Fruit fly (Drosophila melanogaster) whole organism, embryonic: Measurements from ENCODE around the gene TwdlE.

Experiments
- B-H2 ChIP-seq: fragments of 200-800 bp; sonication (Bioruptor generic); optimal IDR thresholded peaks from 2 replicates; lab custom pipeline; 2018; ENCODE audit warnings: missing biosample characterization, mild to moderate bottlenecking, missing genetic modification characterization
- Blimp-1 ChIP-seq: fragments of 200-800 bp; sonication (Bioruptor generic); optimal IDR thresholded peaks from 3 replicates; lab custom pipeline; 2018; ENCODE audit warnings: missing biosample characterization, missing genetic modification characterization, mild to moderate bottlenecking, moderate library complexity, missing genetic modification reagents
- BtbVII ChIP-seq: fragments of 200-800 bp; sonication (Bioruptor generic); optimal IDR thresholded peaks from 3 replicates; lab custom pipeline; 2017; ENCODE audit warnings: missing biosample characterization, mild to moderate bottlenecking, missing genetic modification characterization
- CG10543 ChIP-seq: fragments of 200-800 bp; sonication (Bioruptor generic); optimal IDR thresholded peaks from 3 replicates; lab custom pipeline; 2017; ENCODE audit warnings: missing biosample characterization, mild to moderate bottlenecking, missing genetic modification characterization, moderate library complexity
- CG12299 ChIP-seq: fragments of 200-800 bp; sonication (Bioruptor generic); optimal IDR thresholded peaks from 2 replicates; lab custom pipeline; 2018; ENCODE audit warnings: missing biosample characterization, mild to moderate bottlenecking, missing genetic modification characterization
- CG12769 ChIP-seq: fragments of 200-800 bp; sonication (Bioruptor generic); optimal IDR thresholded peaks from 2 replicates; lab custom pipeline; 2019; ENCODE audit warnings: missing biosample characterization, mild to moderate bottlenecking, missing genetic modification characterization, moderate library complexity
- CG14965 ChIP-seq: fragments of 200-800 bp; sonication (Bioruptor generic); optimal IDR thresholded peaks from 2 replicates; lab custom pipeline; 2016; ENCODE audit warnings: missing biosample characterization, missing genetic modification characterization, borderline replicate concordance
- CG1603 ChIP-seq: fragments of 200-800 bp; sonication (Bioruptor generic); optimal IDR thresholded peaks from 2 replicates; lab custom pipeline; 2019; ENCODE audit warnings: missing biosample characterization, mild to moderate bottlenecking, missing genetic modification characterization, moderate library complexity
- CG16813 ChIP-seq: fragments of 200-800 bp; sonication (Bioruptor generic); IDR thresholded peaks from 3 replicates; pipeline ENCODE4 v1.3.6; 2022; ENCODE audit warnings: missing biosample characterization, missing genetic modification characterization; ENCODE audit not compliant: partially characterized antibody
- CG17568 ChIP-seq: fragments of 200-800 bp; sonication (Bioruptor generic); optimal IDR thresholded peaks from 2 replicates; lab custom pipeline; 2018; ENCODE audit warnings: missing biosample characterization, mild to moderate bottlenecking, missing genetic modification characterization, moderate library complexity
- CG1792 ChIP-seq: fragments of 200-800 bp; sonication (Bioruptor generic); optimal IDR thresholded peaks from 2 replicates; lab custom pipeline; 2016; ENCODE audit warnings: missing biosample characterization, missing genetic modification characterization
- CG18262 ChIP-seq: fragments of 200-800 bp; optimal IDR thresholded peaks from 3 replicates; lab custom pipeline; 2019; ENCODE audit warnings: missing biosample characterization, mild to moderate bottlenecking, missing genetic modification characterization, moderate library complexity
- CG18764 ChIP-seq: fragments of 200-800 bp; sonication (Bioruptor generic); optimal IDR thresholded peaks from 3 replicates; lab custom pipeline; 2016; ENCODE audit warnings: missing biosample characterization, missing genetic modification characterization
- CG30020 ChIP-seq: fragments of 200-800 bp; optimal IDR thresholded peaks from 2 replicates; lab custom pipeline; 2019; ENCODE audit warnings: missing biosample characterization, mild to moderate bottlenecking, missing genetic modification characterization, moderate library complexity
- CG3163 ChIP-seq: fragments of 200-800 bp; sonication (Bioruptor generic); optimal IDR thresholded peaks from 3 replicates; lab custom pipeline; 2016; ENCODE audit warnings: missing biosample characterization, missing genetic modification characterization
- CG34224 ChIP-seq: fragments of 200-800 bp; sonication (Bioruptor generic); IDR thresholded peaks from 3 replicates; pipeline ENCODE4 v1.3.6; 2022; ENCODE audit warnings: missing biosample characterization, missing genetic modification characterization; ENCODE audit not compliant: partially characterized antibody
- CG6791 ChIP-seq: fragments of 200-800 bp; sonication (Bioruptor generic); IDR thresholded peaks from 3 replicates; pipeline ENCODE4 v1.3.6; 2022; ENCODE audit warnings: missing biosample characterization, missing genetic modification characterization; ENCODE audit not compliant: partially characterized antibody
- CG6854 ChIP-seq: fragments of 200-800 bp; sonication (Bioruptor generic); optimal IDR thresholded peaks from 3 replicates; lab custom pipeline; 2017; ENCODE audit warnings: missing biosample characterization, mild to moderate bottlenecking, missing genetic modification characterization
- CG8290 ChIP-seq, 3 experiments: fragments of 200-800 bp; sonication (Bioruptor generic); optimal IDR thresholded peaks; 2 replicates each; lab custom pipeline; 2016 to 2019; ENCODE audit warnings: missing biosample characterization in 3 of 3, missing genetic modification characterization in 3 of 3, mild to moderate bottlenecking in 2 of 3, moderate library complexity in 1 of 3
- CHES-1-like ChIP-seq: fragments of 200-800 bp; sonication (Bioruptor generic); optimal IDR thresholded peaks from 2 replicates; lab custom pipeline; 2016; ENCODE audit warnings: missing biosample characterization, missing genetic modification characterization
- Doc3 ChIP-seq: fragments of 200-800 bp; sonication (Bioruptor generic); IDR thresholded peaks from 3 replicates; pipeline ENCODE4 v1.3.6; 2022; ENCODE audit warnings: missing biosample characterization, missing genetic modification characterization; ENCODE audit not compliant: partially characterized antibody
- Elba2 ChIP-seq: fragments of 200-800 bp; sonication (Bioruptor generic); optimal IDR thresholded peaks from 3 replicates; lab custom pipeline; 2016; ENCODE audit warnings: missing biosample characterization, missing genetic modification characterization
- HLH4C ChIP-seq: fragments of 200-800 bp; sonication (Bioruptor generic); IDR thresholded peaks from 3 replicates; pipeline ENCODE4 v1.3.6; 2022; ENCODE audit warnings: missing biosample characterization, missing genetic modification characterization; ENCODE audit not compliant: partially characterized antibody
- HLHmδ ChIP-seq: fragments of 200-800 bp; sonication (Bioruptor generic); optimal IDR thresholded peaks from 2 replicates; lab custom pipeline; 2018; ENCODE audit warnings: missing biosample characterization, mild to moderate bottlenecking, missing genetic modification characterization, moderate library complexity
- Hr78 ChIP-seq, 2 experiments: fragments of 200-800 bp in 1 of 2; fragments of >200 bp in 1 of 2; sonication (Bioruptor generic) in 1 of 2; optimal IDR thresholded peaks; 2 replicates each; lab custom pipeline; 2017 to 2019; ENCODE audit warnings: missing biosample characterization in 2 of 2, missing genetic modification characterization in 2 of 2, mild to moderate bottlenecking in 1 of 2, moderate library complexity in 1 of 2
- MESR4 ChIP-seq: fragments of 200-800 bp; sonication (Bioruptor generic); optimal IDR thresholded peaks from 2 replicates; lab custom pipeline; 2018; ENCODE audit warnings: missing biosample characterization, mild to moderate bottlenecking, missing genetic modification characterization, moderate library complexity
- Med ChIP-seq: fragments of 200-800 bp; sonication (Bioruptor generic); peaks from one replicate; lab custom pipeline; 2016; ENCODE audit warnings: missing biosample characterization, missing genetic modification characterization, mild to moderate bottlenecking, inconsistent platforms, moderate library complexity
- Scr ChIP-seq: fragments of 200-800 bp; sonication (Bioruptor generic); IDR thresholded peaks from 2 replicates; pipeline ENCODE4 v1.3.6; 2022; ENCODE audit warnings: missing biosample characterization, missing genetic modification characterization; ENCODE audit not compliant: partially characterized antibody
- Trl ChIP-seq, 3 experiments: fragments of >200 bp in 2 of 3; fragments of 200-800 bp in 1 of 3; sonication (Bioruptor generic) in 1 of 3; optimal IDR thresholded peaks; 2 replicates in 1 of 3; 3 replicates in 2 of 3; lab custom pipeline; 2016 to 2017; ENCODE audit warnings: missing biosample characterization in 1 of 3, missing genetic modification characterization in 1 of 3
- Xrp1 ChIP-seq: fragments of 200-800 bp; sonication (Bioruptor generic); IDR thresholded peaks from 2 replicates; pipeline ENCODE4 v1.3.6; 2022; ENCODE audit warnings: missing biosample characterization, missing genetic modification characterization
- ara ChIP-seq: fragments of 200-800 bp; sonication (Bioruptor generic); IDR thresholded peaks from 2 replicates; pipeline ENCODE4 v1.3.6; 2022; ENCODE audit warnings: missing biosample characterization, missing genetic modification characterization
- cad ChIP-seq: fragments of >200 bp; optimal IDR thresholded peaks from 2 replicates; lab custom pipeline; 2017; ENCODE audit warnings: missing biosample characterization, missing genetic modification characterization
- chinmo ChIP-seq: fragments of 200-800 bp; sonication (Bioruptor generic); IDR thresholded peaks from 4 replicates; pipeline ENCODE4 v1.3.6; 2022; ENCODE audit warnings: missing biosample characterization, missing genetic modification characterization; ENCODE audit not compliant: partially characterized antibody
- crol ChIP-seq: fragments of 200-800 bp; sonication (Bioruptor generic); IDR thresholded peaks from 2 replicates; pipeline ENCODE4 v1.3.6; 2022; ENCODE audit warnings: missing biosample characterization, missing genetic modification characterization
- ems ChIP-seq: fragments of 200-800 bp; sonication (Bioruptor generic); optimal IDR thresholded peaks from 3 replicates; lab custom pipeline; 2016; ENCODE audit warnings: missing biosample characterization, missing genetic modification characterization
- esg ChIP-seq: fragments of 200-800 bp; sonication (Bioruptor generic); conservative IDR thresholded peaks from 2 replicates; pipeline ENCODE4 v1.3.6; 2022; ENCODE audit warnings: missing biosample characterization, missing genetic modification characterization
- fru ChIP-seq: fragments of >200 bp; optimal IDR thresholded peaks from 2 replicates; lab custom pipeline; 2017
- gsb-n ChIP-seq: fragments of 200-800 bp; sonication (Bioruptor generic); optimal IDR thresholded peaks from 3 replicates; lab custom pipeline; 2018; ENCODE audit warnings: missing biosample characterization, mild to moderate bottlenecking, missing genetic modification characterization
- hbn ChIP-seq: fragments of 200-800 bp; sonication (Bioruptor generic); IDR thresholded peaks from 2 replicates; pipeline ENCODE4 v1.3.6; 2022; ENCODE audit warnings: missing biosample characterization, missing genetic modification characterization; ENCODE audit not compliant: partially characterized antibody
- klu ChIP-seq: fragments of 200-800 bp; sonication (Bioruptor generic); IDR thresholded peaks from 2 replicates; pipeline ENCODE4 v1.3.6; 2022; ENCODE audit warnings: missing biosample characterization, missing genetic modification characterization
- kni ChIP-seq: fragments of 200-800 bp; sonication (Bioruptor generic); optimal IDR thresholded peaks from 3 replicates; lab custom pipeline; 2017; ENCODE audit warnings: mild to moderate bottlenecking, missing biosample characterization, missing genetic modification reagents, missing genetic modification characterization
- lbe ChIP-seq: fragments of 200-800 bp; sonication (Bioruptor generic); optimal IDR thresholded peaks from 2 replicates; lab custom pipeline; 2016; ENCODE audit warnings: missing biosample characterization, mild to moderate bottlenecking, missing genetic modification characterization
- lilli ChIP-seq: fragments of 200-800 bp; sonication (Bioruptor generic); optimal IDR thresholded peaks from 3 replicates; lab custom pipeline; 2016; ENCODE audit warnings: missing biosample characterization, missing genetic modification characterization
- nom ChIP-seq: fragments of 200-800 bp; sonication (Bioruptor generic); optimal IDR thresholded peaks from 2 replicates; lab custom pipeline; 2017; ENCODE audit warnings: missing biosample characterization, missing genetic modification characterization, mild to moderate bottlenecking, moderate library complexity, missing genetic modification reagents
- oc ChIP-seq: fragments of 200-800 bp; sonication (Bioruptor generic); optimal IDR thresholded peaks from 2 replicates; lab custom pipeline; 2018; ENCODE audit warnings: missing biosample characterization, mild to moderate bottlenecking, missing genetic modification characterization, moderate library complexity
- org-1 ChIP-seq: fragments of 200-800 bp; sonication (Bioruptor generic); optimal IDR thresholded peaks from 2 replicates; lab custom pipeline; 2017; ENCODE audit warnings: missing biosample characterization, missing genetic modification characterization
- sna ChIP-seq: fragments of 200-800 bp; sonication (Bioruptor generic); IDR thresholded peaks from 2 replicates; pipeline ENCODE4 v1.3.6; 2022; ENCODE audit warnings: missing biosample characterization, missing genetic modification characterization; ENCODE audit not compliant: partially characterized antibody
- zfh1 ChIP-seq: fragments of 200-800 bp; sonication (Bioruptor generic); IDR thresholded peaks from 3 replicates; pipeline ENCODE4 v1.3.6; 2022; ENCODE audit warnings: missing biosample characterization, missing genetic modification characterization

TwdlE gene

DNA sequence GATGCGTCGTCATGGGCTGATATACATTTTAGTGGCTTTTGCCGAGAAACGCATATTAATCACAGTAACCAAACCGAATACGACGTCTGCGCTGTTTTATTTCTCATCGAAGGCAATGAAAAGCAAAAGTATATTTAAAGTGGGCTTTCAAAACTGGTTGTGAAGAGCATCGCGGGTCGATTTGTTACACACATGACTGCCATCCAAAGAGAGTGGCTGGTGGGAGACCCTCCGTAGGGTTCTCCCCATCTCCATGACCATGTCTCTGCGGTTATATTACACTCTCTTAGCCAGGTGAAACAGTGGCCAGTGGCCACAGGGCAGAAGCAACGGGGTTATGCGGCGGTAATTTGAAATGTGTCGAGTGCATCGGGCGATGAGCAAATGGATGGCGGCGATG is 19.8 kb upstream of the TwdlE start:
- TF ChIP-seq CG18262 (tag; lab: Kevin White, UChicago) (no peak), Hr78 (GFP tag; optimal IDR thresholded peaks at IDR 0.05; lab: Kevin White, UChicago) (peak in 1 of 2 experiments; percentile 36), ems (no peak), org-1 (GFP tag; lab: Kevin White, UChicago) (no peak), BtbVII (GFP tag; lab: Kevin White, UChicago) (no peak), CG1603 (tag; lab: Kevin White, UChicago) (no peak), cad (no peak), ara (GFP tag; lab: Robert Waterston, UW) (no peak), CG30020 (tag; lab: Kevin White, UChicago) (no peak), HLHmδ (peak; percentile 0), CG18764 (GFP tag; lab: Kevin White, UChicago) (no peak), B-H2 (no peak), hbn (GFP tag; lab: Robert Waterston, UW) (no peak), chinmo (GFP tag; lab: Robert Waterston, UW) (peak; percentile 80; the same call in 2 of the 4 replicates), sna (GFP tag; lab: Robert Waterston, UW) (no peak), CG6854 (GFP tag; lab: Kevin White, UChicago) (no peak), CG10543 (GFP tag; lab: Kevin White, UChicago) (no peak), CG1792 (GFP tag; lab: Kevin White, UChicago) (no peak), CG6791 (no peak), CG34224 (GFP tag; lab: Robert Waterston, UW) (peak; percentile 19; the same call in 1 of the 3 replicates), Elba2 (GFP tag; lab: Kevin White, UChicago) (no peak), kni (GFP tag; lab: Kevin White, UChicago) (peak; percentile 1), CG17568 (GFP tag; lab: Kevin White, UChicago) (no peak), Trl (optimal IDR thresholded peaks at IDR 0.05; lab: Kevin White, UChicago) (peak; percentile 42 to 51), Trl (GFP tag; optimal IDR thresholded peaks at IDR 0.05; lab: Kevin White, UChicago) (no peak), lbe (no peak), crol (GFP tag; lab: Robert Waterston, UW) (0 out of 2 replicates have a peak, but pooled peaks have one; percentile 17), gsb-n (tag; lab: Kevin White, UChicago) (peak; percentile 63), Blimp-1 (GFP tag; lab: Kevin White, UChicago) (peak; percentile 98), fru (lab: Kevin White, UChicago) (no peak), Scr (GFP tag; lab: Robert Waterston, UW) (no peak), Doc3 (GFP tag; lab: Robert Waterston, UW) (no peak), CG8290 (GFP tag; optimal IDR thresholded peaks at IDR 0.05; lab: Kevin White, UChicago) (no peak), CG8290 (tag; optimal IDR thresholded peaks at IDR 0.05; lab: Kevin White, UChicago) (no peak), CHES-1-like (GFP tag; lab: Kevin White, UChicago) (no peak), CG16813 (no peak), CG14965 (no peak), zfh1 (GFP tag; lab: Robert Waterston, UW) (no peak), oc (tag; lab: Kevin White, UChicago) (peak; percentile 47), Med (GFP tag; lab: Kevin White, UChicago) (peak; percentile 10), CG12769 (peak; percentile 71), Xrp1 (no peak), CG3163 (GFP tag; lab: Kevin White, UChicago) (peak; percentile 84), MESR4 (no peak), klu (GFP tag; lab: Robert Waterston, UW) (no peak), esg (GFP tag; lab: Robert Waterston, UW) (no peak), lilli (no peak), nom (GFP tag; lab: Kevin White, UChicago) (peak; percentile 69), HLH4C (GFP tag; lab: Robert Waterston, UW) (no peak), CG12299 (tag; lab: Kevin White, UChicago) (no peak)
- TF ChIP-seq, all 482 proteins: peak for 14
